ENCODE assay signal across 2 worm cellular contexts in the genomic region with DNA sequence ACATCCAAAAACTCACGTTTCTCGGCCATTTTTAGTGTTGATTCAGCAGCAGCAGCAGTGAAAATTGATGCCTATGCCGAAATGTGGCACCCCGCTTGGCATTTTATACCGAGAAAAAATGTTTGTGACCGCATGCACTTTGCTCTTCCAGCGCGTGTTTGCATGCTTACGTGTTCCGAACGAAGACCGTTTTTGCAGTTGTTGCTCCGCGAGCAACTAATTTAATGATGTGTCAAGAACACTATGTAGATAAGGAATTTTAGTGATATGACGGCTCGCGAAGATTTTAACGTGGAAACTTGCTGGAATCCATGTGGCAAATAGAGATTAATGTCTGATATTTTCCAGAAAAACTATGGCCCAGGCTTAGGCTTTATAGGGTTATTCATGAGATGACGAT.
TF ChIP-seq lines count a peak whose summit lies in the region.

A gene (minus strand): TSS at position 78 of the 400 bp plus-strand sequence.

TF ChIP-seq in whole organism, L4 larva, 104 proteins besides CTCF, POLR2A, EP300 and RAD21 (continued from another document):
- TF ChIP-seq ctbp-1 (GFP tag; IDR thresholded peaks at IDR 0.05; lab: Robert Waterston, UW) (no peak), pqm-1 (tag; optimal IDR thresholded peaks at IDR 0.05; lab: Kevin White, UChicago) (peak; percentile 56), aly-2 (tag; optimal IDR thresholded peaks at IDR 0.05; lab: Kevin White, UChicago) (no peak), zfp-3 (GFP tag; conservative IDR thresholded peaks at IDR 0.05; lab: Robert Waterston, UW) (no peak), ceh-32 (tag; optimal IDR thresholded peaks at IDR 0.05; lab: Kevin White, UChicago; ENCODE audit: poor library complexity) (no peak), lim-7 (GFP tag; IDR thresholded peaks at IDR 0.05; lab: Robert Waterston, UW) (no peak), skn-1 (tag; optimal IDR thresholded peaks at IDR 0.05; lab: Kevin White, UChicago) (no peak), nhr-11 (tag; optimal IDR thresholded peaks at IDR 0.05; lab: Kevin White, UChicago) (no peak), rbr-2 (tag; optimal IDR thresholded peaks at IDR 0.05; lab: Kevin White, UChicago) (no peak), nhr-25 (tag; optimal IDR thresholded peaks at IDR 0.05; lab: Kevin White, UChicago; ENCODE audit: borderline replicate concordance, insufficient read depth) (no peak), nhr-41 (GFP tag; IDR thresholded peaks at IDR 0.05; lab: Robert Waterston, UW) (0 out of 2 replicates have a peak, but pooled peaks have one; percentile 29), mes-2 (tag; optimal IDR thresholded peaks at IDR 0.05; lab: Kevin White, UChicago; ENCODE audit: poor library complexity, severe bottlenecking) (peak; percentile 27), attf-4 (tag; optimal IDR thresholded peaks at IDR 0.05; lab: Kevin White, UChicago) (no peak), saeg-2 (GFP tag; IDR thresholded peaks at IDR 0.05; lab: Robert Waterston, UW) (peak; percentile 58; the same call in 1 of the 2 replicates), hlh-30 (tag; optimal IDR thresholded peaks at IDR 0.05; lab: Kevin White, UChicago; ENCODE audit: insufficient read depth) (peak; percentile 57), daf-8 (GFP tag; IDR thresholded peaks at IDR 0.05; lab: Robert Waterston, UW) (no peak), T26A8.4 (GFP tag; IDR thresholded peaks at IDR 0.05; lab: Robert Waterston, UW) (no peak), hmg-1.1 (GFP tag; IDR thresholded peaks at IDR 0.05; lab: Robert Waterston, UW) (no peak), madf-9 (GFP tag; conservative IDR thresholded peaks at IDR 0.05; lab: Robert Waterston, UW) (no peak), daf-12 (tag; optimal IDR thresholded peaks at IDR 0.05; lab: Kevin White, UChicago) (no peak), zfp-2 (tag; optimal IDR thresholded peaks at IDR 0.05; lab: Kevin White, UChicago) (no peak), zip-11 (GFP tag; IDR thresholded peaks at IDR 0.05; lab: Robert Waterston, UW) (no peak), Y48G9A.11 (GFP tag; IDR thresholded peaks at IDR 0.05; lab: Robert Waterston, UW) (no peak), nhr-10 (tag; optimal IDR thresholded peaks at IDR 0.05; lab: Kevin White, UChicago) (no peak), F44E2.7 (GFP tag; IDR thresholded peaks at IDR 0.05; lab: Robert Waterston, UW) (no peak), F10B5.3 (tag; optimal IDR thresholded peaks at IDR 0.05; lab: Kevin White, UChicago) (no peak), spr-1 (tag; optimal IDR thresholded peaks at IDR 0.05; lab: Kevin White, UChicago) (no peak), R02D3.7 (tag; optimal IDR thresholded peaks at IDR 0.05; lab: Kevin White, UChicago) (no peak), php-3 (GFP tag; IDR thresholded peaks at IDR 0.05; lab: Robert Waterston, UW) (peak; percentile 90), dve-1 (tag; optimal IDR thresholded peaks at IDR 0.05; lab: Kevin White, UChicago; ENCODE audit: insufficient read depth) (peak; percentile 86), mep-1 (tag; optimal IDR thresholded peaks at IDR 0.05; lab: Kevin White, UChicago) (no peak), lin-13 (GFP tag; optimal IDR thresholded peaks at IDR 0.05; lab: Kevin White, UChicago) (peak; percentile 33), madf-5 (GFP tag; IDR thresholded peaks at IDR 0.05; lab: Robert Waterston, UW) (no peak), set-16 (GFP tag; IDR thresholded peaks at IDR 0.05; lab: Robert Waterston, UW) (no peak), pha-4 (GFP tag; IDR thresholded peaks at IDR 0.05; lab: Robert Waterston, UW) (no peak), pha-4 (tag; optimal IDR thresholded peaks at IDR 0.05; lab: Kevin White, UChicago) (no peak), egl-27 (tag; optimal IDR thresholded peaks at IDR 0.05; lab: Kevin White, UChicago) (no peak), snpc-4 (tag; optimal IDR thresholded peaks at IDR 0.05; lab: Kevin White, UChicago) (no peak), lin-39 (tag; optimal IDR thresholded peaks at IDR 0.05; lab: Kevin White, UChicago) (no peak), T20F7.1 (GFP tag; optimal IDR thresholded peaks at IDR 0.05; lab: Kevin White, UChicago) (no peak), jun-1 (tag; optimal IDR thresholded peaks at IDR 0.05; lab: Kevin White, UChicago) (no peak), nhr-102 (tag; optimal IDR thresholded peaks at IDR 0.05; lab: Kevin White, UChicago) (peak; percentile 85), ztf-11 (tag; optimal IDR thresholded peaks at IDR 0.05; lab: Kevin White, UChicago) (no peak), egl-43 (GFP tag; IDR thresholded peaks at IDR 0.05; lab: Robert Waterston, UW) (no peak), nhr-237 (tag; optimal IDR thresholded peaks at IDR 0.05; lab: Kevin White, UChicago) (no peak), lsy-2 (tag; optimal IDR thresholded peaks at IDR 0.05; lab: Kevin White, UChicago) (no peak), ceh-28 (tag; optimal IDR thresholded peaks at IDR 0.05; lab: Kevin White, UChicago) (no peak), hlh-11 (tag; optimal IDR thresholded peaks at IDR 0.05; lab: Kevin White, UChicago) (peak; percentile 78), ceh-82 (tag; optimal IDR thresholded peaks at IDR 0.05; lab: Kevin White, UChicago) (no peak), duxl-1 (tag; optimal IDR thresholded peaks at IDR 0.05; lab: Kevin White, UChicago; ENCODE audit: poor library complexity) (no peak), ceh-20 (GFP tag; IDR thresholded peaks at IDR 0.05; lab: Robert Waterston, UW) (no peak), aha-1 (tag; lab: Kevin White, UChicago) (peak; percentile 52)

TF ChIP-seq in whole organism, young adult, 124 proteins besides CTCF, POLR2A, EP300 and RAD21 (continued from another document):
- TF ChIP-seq hmg-1.2 (GFP tag; IDR thresholded peaks at IDR 0.05; lab: Robert Waterston, UW) (no peak), sptf-2 (GFP tag; optimal IDR thresholded peaks at IDR 0.05; lab: Kevin White, UChicago) (no peak), xnd-1 (tag; optimal IDR thresholded peaks at IDR 0.05; lab: Kevin White, UChicago) (no peak), lin-54 (GFP tag; optimal IDR thresholded peaks at IDR 0.05; lab: Kevin White, UChicago) (no peak), bed-2 (GFP tag; IDR thresholded peaks at IDR 0.05; lab: Robert Waterston, UW) (no peak), unc-130 (GFP tag; optimal IDR thresholded peaks at IDR 0.05; lab: Kevin White, UChicago) (no peak), ztf-25 (GFP tag; IDR thresholded peaks at IDR 0.05; lab: Robert Waterston, UW) (no peak), snpc-1.1 (tag; optimal IDR thresholded peaks at IDR 0.05; lab: Kevin White, UChicago; ENCODE audit: insufficient read depth) (no peak), ztf-26 (tag; optimal IDR thresholded peaks at IDR 0.05; lab: Kevin White, UChicago) (no peak), Y95B8A.8 (GFP tag; IDR thresholded peaks at IDR 0.05; lab: Robert Waterston, UW) (no peak), Y53F4B.3 (GFP tag; IDR thresholded peaks at IDR 0.05; lab: Robert Waterston, UW) (no peak), gei-17 (GFP tag; optimal IDR thresholded peaks at IDR 0.05; lab: Kevin White, UChicago) (no peak), ceh-100 (GFP tag; IDR thresholded peaks at IDR 0.05; lab: Robert Waterston, UW) (no peak), nhr-120 (GFP tag; IDR thresholded peaks at IDR 0.05; lab: Robert Waterston, UW) (no peak), hmg-20 (GFP tag; IDR thresholded peaks at IDR 0.05; lab: Robert Waterston, UW) (no peak), attf-6 (GFP tag; IDR thresholded peaks at IDR 0.05; lab: Robert Waterston, UW) (no peak), madf-10 (tag; optimal IDR thresholded peaks at IDR 0.05; lab: Kevin White, UChicago) (no peak), efl-1 (GFP tag; optimal IDR thresholded peaks at IDR 0.05; lab: Kevin White, UChicago) (no peak), somi-1 (GFP tag; optimal IDR thresholded peaks at IDR 0.05; lab: Kevin White, UChicago) (no peak), ceh-40 (GFP tag; IDR thresholded peaks at IDR 0.05; lab: Robert Waterston, UW) (no peak), aptf-3 (GFP tag; IDR thresholded peaks at IDR 0.05; lab: Robert Waterston, UW) (no peak), ztf-3 (GFP tag; optimal IDR thresholded peaks at IDR 0.05; lab: Kevin White, UChicago) (no peak), lir-1 (GFP tag; conservative IDR thresholded peaks at IDR 0.05; lab: Robert Waterston, UW) (no peak), nhr-80 (tag; optimal IDR thresholded peaks at IDR 0.05; lab: Kevin White, UChicago) (peak; percentile 96), sdz-38 (tag; optimal IDR thresholded peaks at IDR 0.05; lab: Kevin White, UChicago) (no peak), K12H6.12 (tag; optimal IDR thresholded peaks at IDR 0.05; lab: Kevin White, UChicago) (no peak), attf-3 (GFP tag; conservative IDR thresholded peaks at IDR 0.05; lab: Robert Waterston, UW) (no peak), hsf-1 (GFP tag; IDR thresholded peaks at IDR 0.05; lab: Robert Waterston, UW) (no peak), hrde-1 (tag; optimal IDR thresholded peaks at IDR 0.05; lab: Kevin White, UChicago; ENCODE audit: borderline replicate concordance) (no peak), B0035.1 (tag; optimal IDR thresholded peaks at IDR 0.05; lab: Kevin White, UChicago) (no peak), B0019.2 (GFP tag; conservative IDR thresholded peaks at IDR 0.05; lab: Robert Waterston, UW) (no peak), cebp-2 (GFP tag; IDR thresholded peaks at IDR 0.05; lab: Robert Waterston, UW) (no peak), mcd-1 (GFP tag; IDR thresholded peaks at IDR 0.05; lab: Robert Waterston, UW) (0 out of 2 replicates have a peak, but pooled peaks have one; percentile 19), attf-5 (GFP tag; optimal IDR thresholded peaks at IDR 0.05; lab: Kevin White, UChicago) (no peak), lsy-27 (tag; optimal IDR thresholded peaks at IDR 0.05; lab: Kevin White, UChicago; ENCODE audit: borderline replicate concordance, insufficient read depth) (no peak), F52B5.7 (tag; optimal IDR thresholded peaks at IDR 0.05; lab: Kevin White, UChicago) (no peak), nfyb-1 (GFP tag; IDR thresholded peaks at IDR 0.05; lab: Robert Waterston, UW) (peak; percentile 69; the same call in 1 of the 2 replicates), ets-4 (GFP tag; optimal IDR thresholded peaks at IDR 0.05; lab: Kevin White, UChicago) (no peak), B0336.3 (GFP tag; IDR thresholded peaks at IDR 0.05; lab: Robert Waterston, UW) (no peak), let-607 (tag; optimal IDR thresholded peaks at IDR 0.05; lab: Kevin White, UChicago) (peak; percentile 95 to 97), ztf-22 (GFP tag; optimal IDR thresholded peaks at IDR 0.05; lab: Kevin White, UChicago) (peak; percentile 26), Y53G8AR.9 (GFP tag; conservative IDR thresholded peaks at IDR 0.05; lab: Robert Waterston, UW) (no peak; the same call in 1 of the 2 replicates), ceh-79 (tag; optimal IDR thresholded peaks at IDR 0.05; lab: Kevin White, UChicago) (no peak), repo-1 (tag; optimal IDR thresholded peaks at IDR 0.05; lab: Kevin White, UChicago) (no peak), tbp1 (GFP tag; optimal IDR thresholded peaks at IDR 0.05; lab: Kevin White, UChicago) (peak; percentile 41), atf-7 (tag; optimal IDR thresholded peaks at IDR 0.05; lab: Kevin White, UChicago) (peak; percentile 37), zfh-2 (GFP tag; conservative IDR thresholded peaks at IDR 0.05; lab: Robert Waterston, UW) (no peak), K11D2.4 (GFP tag; IDR thresholded peaks at IDR 0.05; lab: Robert Waterston, UW) (no peak), C06A6.2 (GFP tag; conservative IDR thresholded peaks at IDR 0.05; lab: Robert Waterston, UW) (no peak), snpc-1.3 (tag; optimal IDR thresholded peaks at IDR 0.05; lab: Kevin White, UChicago; ENCODE audit: insufficient read depth) (no peak), hlh-12 (tag; optimal IDR thresholded peaks at IDR 0.05; lab: Kevin White, UChicago) (no peak), rcor-1 (GFP tag; IDR thresholded peaks at IDR 0.05; lab: Robert Waterston, UW) (no peak), nfya-2 (GFP tag; IDR thresholded peaks at IDR 0.05; lab: Robert Waterston, UW) (no peak), chd-7 (tag; optimal IDR thresholded peaks at IDR 0.05; lab: Kevin White, UChicago) (no peak), hlh-26 (GFP tag; conservative IDR thresholded peaks at IDR 0.05; lab: Robert Waterston, UW) (no peak)
TF ChIP-seq in whole organism, young adult: peak in this region for 10.
